Fruit fly (Drosophila melanogaster): ENCODE results near the gene CG10366.

Gene CG10366

dm6 chr2L:19590629-19591028 lies 6.6 kb downstream of the CG10366 start:
- no peak for TF ChIP-seq CG17801 (GFP tag; optimal IDR thresholded peaks at IDR 0.05; ENCODE audit: partially characterized antibody)

dm6 chr2L:19594102-19594501 lies 10.1 kb downstream of the CG10366 start:
- TF ChIP-seq CG17801 (GFP tag; optimal IDR thresholded peaks at IDR 0.05; ENCODE audit: partially characterized antibody), result no peak

- TF ChIP-seq CG17801 (GFP tag; optimal IDR thresholded peaks at IDR 0.05; ENCODE audit: partially characterized antibody), result no peak
Measured at dm6 chr2L:19605365-19605921, 21.4 kb downstream of the CG10366 start.

dm6 chr2L:19606318-19606717 lies 22.3 kb downstream of the CG10366 start, which contains the start of gene CG46244:
Gene CG46244 (plus strand): TSS chr2L:19606569.
- no peak for TF ChIP-seq CG17801 (GFP tag; optimal IDR thresholded peaks at IDR 0.05; ENCODE audit: partially characterized antibody)

- no peak for TF ChIP-seq CG17801 (GFP tag; optimal IDR thresholded peaks at IDR 0.05; ENCODE audit: partially characterized antibody)
Measured at dm6 chr2L:19628002-19628401, 44.0 kb downstream of the CG10366 start.

dm6 chr2L:19634008-19634407 lies 50.0 kb downstream of the CG10366 start:
- no peak for TF ChIP-seq CG17801 (GFP tag; optimal IDR thresholded peaks at IDR 0.05; ENCODE audit: partially characterized antibody)

Measured in ovary, adult (tissue).